Fruit fly (Drosophila melanogaster): ENCODE results near the gene CG32022.

Gene CG32022

DNA sequence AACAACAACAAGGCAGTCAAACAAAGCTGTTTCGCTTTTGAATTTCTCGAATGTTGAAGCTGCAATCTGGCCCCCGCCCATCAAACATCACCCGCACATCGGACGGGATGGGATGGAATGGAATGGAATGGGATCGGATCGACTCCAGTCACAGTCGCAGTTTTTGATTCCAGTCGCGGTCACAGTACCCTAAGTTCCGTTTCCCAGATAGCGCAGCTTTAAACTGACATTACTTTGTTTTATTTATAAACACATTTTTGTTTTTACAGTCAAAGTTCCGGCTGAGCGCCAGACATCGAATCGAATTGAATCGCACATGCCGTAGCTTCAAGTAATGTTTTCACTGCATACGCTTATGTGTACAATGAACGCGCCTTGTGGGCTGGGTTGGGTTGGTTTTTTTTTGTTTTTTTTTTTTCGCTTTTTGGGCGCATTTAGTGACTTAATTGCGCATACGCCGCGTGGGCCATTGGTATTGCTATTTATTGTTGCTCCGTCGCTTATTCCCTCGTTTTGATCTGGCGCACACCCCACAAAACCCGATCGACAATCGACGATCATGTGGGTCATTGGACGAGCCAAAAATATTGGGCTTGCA lies 32.3 kb downstream of the CG32022 start (continued):
- TF ChIP-seq prd (optimal IDR thresholded peaks at IDR 0.05) (no peak), prd (GFP tag; IDR thresholded peaks at IDR 0.05) (no peak), CG34376 (GFP tag; optimal IDR thresholded peaks at IDR 0.05) (peak; percentile 28), bcd (GFP tag; optimal IDR thresholded peaks at IDR 0.05) (no peak), CG6791 (GFP tag; IDR thresholded peaks at IDR 0.05; ENCODE audit: partially characterized antibody) (0 out of 3 replicates have a peak, but pooled peaks have one; percentile 10), row (GFP tag; IDR thresholded peaks at IDR 0.05) (0 out of 3 replicates have a peak, but pooled peaks have one; percentile 15), CG12155 (GFP tag; optimal IDR thresholded peaks at IDR 0.05) (no peak), Hmr (GFP tag; optimal IDR thresholded peaks at IDR 0.05) (peak; percentile 11), vvl (GFP tag; IDR thresholded peaks at IDR 0.05) (peak; percentile 40; the same call in 1 of the 2 replicates), Dip3 (GFP tag; optimal IDR thresholded peaks at IDR 0.05) (no peak), Ets65A (GFP tag) (peak; percentile 68), sug (tag; optimal IDR thresholded peaks at IDR 0.05) (peak; percentile 6), chm (GFP tag; IDR thresholded peaks at IDR 0.05) (0 out of 2 replicates have a peak, but pooled peaks have one; percentile 32), CG7372 (GFP tag; IDR thresholded peaks at IDR 0.05) (peak; percentile 32; the same call in 1 of the 2 replicates)

DNA sequence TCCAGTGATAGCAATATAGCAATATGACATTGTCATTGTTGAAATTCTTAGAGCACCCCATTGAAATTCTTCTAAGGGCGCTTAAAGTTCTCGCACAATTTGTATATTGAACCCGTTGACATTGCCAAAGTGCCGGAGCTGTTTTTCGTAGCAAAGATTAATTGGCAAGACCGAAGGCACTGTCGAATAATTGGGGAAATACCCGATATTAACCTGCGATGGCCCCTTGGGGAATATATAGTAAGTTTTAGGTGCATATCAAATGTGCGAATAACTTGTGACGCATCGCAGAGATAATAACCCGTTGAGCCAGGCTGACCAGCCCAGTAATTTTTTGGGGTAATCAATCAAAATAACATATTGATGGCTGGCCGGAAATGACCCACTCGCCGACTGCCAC lies 34.4 kb downstream of the CG32022 start:
- TF ChIP-seq esg (GFP tag; conservative IDR thresholded peaks at IDR 0.05): no peak
- TF ChIP-seq Med (GFP tag): peak; percentile 49
- TF ChIP-seq sd (tag; optimal IDR thresholded peaks at IDR 0.05): peak; percentile 17
- TF ChIP-seq Hr78 (GFP tag; optimal IDR thresholded peaks at IDR 0.05): no peak

DNA sequence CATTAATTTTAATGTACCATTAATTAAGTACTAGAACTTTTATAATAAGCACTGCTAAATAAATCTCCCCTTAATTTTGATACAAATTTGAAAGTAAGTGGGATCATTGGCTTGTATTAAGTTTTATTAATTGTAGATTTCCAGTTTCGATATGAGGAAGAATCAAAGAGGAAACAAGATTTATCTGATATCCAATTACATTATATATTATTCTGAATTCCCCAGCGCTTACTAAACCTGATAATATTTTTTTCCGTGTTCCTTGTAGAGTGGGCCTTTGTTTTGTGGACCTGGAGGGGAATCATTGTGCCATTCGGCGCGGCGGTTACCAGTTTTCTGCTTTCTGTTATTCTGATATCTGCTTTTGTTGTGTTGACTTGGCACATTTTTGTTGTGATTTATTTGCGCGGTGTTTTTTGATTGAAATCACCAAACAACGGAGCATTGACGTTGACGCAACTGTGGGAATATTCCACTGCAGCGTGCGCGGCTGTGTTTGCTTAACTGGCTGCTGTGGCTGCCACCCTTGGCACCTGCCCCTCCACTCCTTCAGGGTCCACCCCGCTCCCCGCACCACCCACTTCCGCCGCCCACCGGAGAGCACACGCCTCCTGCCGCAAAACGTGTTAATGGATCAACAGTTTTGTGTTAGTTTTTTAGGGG lies 36.5 kb downstream of the CG32022 start:
- no peak for TF ChIP-seq Dip3 (GFP tag; optimal IDR thresholded peaks at IDR 0.05)
- TF ChIP-seq disco-r (GFP tag; optimal IDR thresholded peaks at IDR 0.05): no peak
- TF ChIP-seq Hr3 (GFP tag; optimal IDR thresholded peaks at IDR 0.05): no peak
- no peak for TF ChIP-seq CG2712 (tag; optimal IDR thresholded peaks at IDR 0.05)
- TF ChIP-seq inv (GFP tag; IDR thresholded peaks at IDR 0.05; ENCODE audit: partially characterized antibody): no peak
- TF ChIP-seq CG15269 (tag; optimal IDR thresholded peaks at IDR 0.05): no peak
- TF ChIP-seq CG30403 (GFP tag; optimal IDR thresholded peaks at IDR 0.05): no peak
- TF ChIP-seq lola (GFP tag; optimal IDR thresholded peaks at IDR 0.05): no peak
- peak; percentile 42 for TF ChIP-seq sd (tag; optimal IDR thresholded peaks at IDR 0.05)
- TF ChIP-seq CG12299 (tag; optimal IDR thresholded peaks at IDR 0.05): no peak
- no peak for TF ChIP-seq CG34224 (GFP tag; IDR thresholded peaks at IDR 0.05; ENCODE audit: partially characterized antibody)
- TF ChIP-seq CG7928 (GFP tag; optimal IDR thresholded peaks at IDR 0.05): no peak
- no peak for TF ChIP-seq CG12942 (GFP tag; optimal IDR thresholded peaks at IDR 0.05)
- no peak for TF ChIP-seq CG2116 (GFP tag; optimal IDR thresholded peaks at IDR 0.05)
- TF ChIP-seq CG30020 (tag; optimal IDR thresholded peaks at IDR 0.05): no peak
- 0 out of 2 replicates have a peak, but pooled peaks have one; percentile 15 for TF ChIP-seq slbo (GFP tag; IDR thresholded peaks at IDR 0.05)
- TF ChIP-seq CG8388 (GFP tag; optimal IDR thresholded peaks at IDR 0.05): no peak
- TF ChIP-seq CG11398 (GFP tag; optimal IDR thresholded peaks at IDR 0.05): no peak
- TF ChIP-seq ato (GFP tag; IDR thresholded peaks at IDR 0.05; ENCODE audit: partially characterized antibody): no peak
- no peak for TF ChIP-seq psq (GFP tag; optimal IDR thresholded peaks at IDR 0.05)
- no peak for TF ChIP-seq CG30431 (GFP tag; optimal IDR thresholded peaks at IDR 0.05)
- TF ChIP-seq chn (GFP tag; optimal IDR thresholded peaks at IDR 0.05): no peak
- TF ChIP-seq nau (GFP tag; optimal IDR thresholded peaks at IDR 0.05): no peak
- TF ChIP-seq exex (tag; optimal IDR thresholded peaks at IDR 0.05): no peak
- no peak for TF ChIP-seq Stat92E (GFP tag; optimal IDR thresholded peaks at IDR 0.05)
- TF ChIP-seq ttk (GFP tag; IDR thresholded peaks at IDR 0.05): no peak
- TF ChIP-seq CG7963 (GFP tag; IDR thresholded peaks at IDR 0.05; ENCODE audit: partially characterized antibody): no peak
- TF ChIP-seq CG3847 (GFP tag; IDR thresholded peaks at IDR 0.05): no peak
- TF ChIP-seq sima (GFP tag; optimal IDR thresholded peaks at IDR 0.05): no peak
- no peak for TF ChIP-seq CG34422 (GFP tag; IDR thresholded peaks at IDR 0.05)
